Worm (Caenorhabditis elegans) whole organism, L1 larva: Measurements from ENCODE around the gene W01B6.8.

Source experiments
- C04F5.9 ChIP-seq: sonication (generic microtip); optimal IDR thresholded peaks from 2 replicates; lab custom pipeline; 2016; ENCODE audit warnings: missing genetic modification characterization, missing compliant biosample characterization
- C16A3.4 ChIP-seq: fragments of 150-350 bp; optimal IDR thresholded peaks from 2 replicates; lab custom pipeline; 2014; ENCODE audit warnings: missing biosample characterization, missing genetic modification characterization
- C34B4.2 ChIP-seq: sonication (generic microtip); optimal IDR thresholded peaks from 2 replicates; lab custom pipeline; 2017; ENCODE audit warnings: mild to moderate bottlenecking, missing genetic modification characterization, missing compliant biosample characterization
- aha-1 ChIP-seq: fragments of 150-350 bp; optimal IDR thresholded peaks from 2 replicates; lab custom pipeline; 2014; ENCODE audit warnings: missing biosample characterization, missing genetic modification characterization
- aly-2 ChIP-seq: fragments of 150-350 bp; optimal IDR thresholded peaks from 2 replicates; lab custom pipeline; 2014; ENCODE audit warnings: missing biosample characterization, missing genetic modification characterization
- ama-1 ChIP-seq: fragments of 150-350 bp; optimal IDR thresholded peaks from 2 replicates; lab custom pipeline; 2014
- blmp-1 ChIP-seq: fragments of 150-350 bp; optimal IDR thresholded peaks from 2 replicates; lab custom pipeline; 2014; ENCODE audit warnings: missing biosample characterization, missing genetic modification characterization
- ceh-63 ChIP-seq: fragments of 200-800 bp; sonication (Bioruptor generic); optimal IDR thresholded peaks from 2 replicates; lab custom pipeline; 2018; ENCODE audit warnings: mild to moderate bottlenecking, missing genetic modification characterization, missing compliant biosample characterization
- ceh-8 ChIP-seq: fragments of 200-800 bp; sonication (Bioruptor generic); optimal IDR thresholded peaks from 2 replicates; lab custom pipeline; 2018; ENCODE audit warnings: mild to moderate bottlenecking, missing genetic modification characterization, moderate library complexity, missing compliant biosample characterization
- ces-1 ChIP-seq: fragments of 150-350 bp; optimal IDR thresholded peaks from 2 replicates; lab custom pipeline; 2014; ENCODE audit warnings: missing biosample characterization, missing genetic modification reagents, missing genetic modification characterization
- efl-3 ChIP-seq: fragments of 200-800 bp; sonication (Bioruptor generic); optimal IDR thresholded peaks from 2 replicates; lab custom pipeline; 2018; ENCODE audit warnings: mild to moderate bottlenecking, missing genetic modification characterization, missing compliant biosample characterization
- egl-13 ChIP-seq: sonication (generic microtip); optimal IDR thresholded peaks from 2 replicates; lab custom pipeline; 2016; ENCODE audit warnings: missing genotype, missing genetic modification reagents, missing genetic modification characterization, missing compliant biosample characterization
- ets-5 ChIP-seq: fragments of 200-800 bp; sonication (Bioruptor generic); IDR thresholded peaks from 2 replicates; pipeline ENCODE4 v1.3.6; 2022; ENCODE audit warnings: missing genetic modification characterization, missing compliant biosample characterization
- fkh-10 ChIP-seq: sonication (generic microtip); optimal IDR thresholded peaks from 2 replicates; lab custom pipeline; 2017; ENCODE audit warnings: missing biosample characterization, missing genetic modification reagents, missing genetic modification characterization
- fos-1 ChIP-seq: fragments of 150-350 bp; optimal IDR thresholded peaks from 2 replicates; lab custom pipeline; 2014; ENCODE audit warnings: missing biosample characterization, missing genetic modification characterization
- grh-1 ChIP-seq: fragments of 200-800 bp; sonication (Bioruptor generic); IDR thresholded peaks from 2 replicates; pipeline ENCODE4 v1.3.6; 2022; ENCODE audit warnings: missing genetic modification reagents, missing genetic modification characterization, missing compliant biosample characterization
- hlh-17 ChIP-seq: fragments of 200-800 bp; sonication (Bioruptor generic); optimal IDR thresholded peaks from 2 replicates; lab custom pipeline; 2018; ENCODE audit warnings: missing genetic modification characterization, mild to moderate bottlenecking, missing compliant biosample characterization, moderate library complexity, borderline replicate concordance
- hlh-4 ChIP-seq: sonication (generic microtip); optimal IDR thresholded peaks from 2 replicates; lab custom pipeline; 2016; ENCODE audit warnings: mild to moderate bottlenecking, missing genetic modification characterization, missing compliant biosample characterization
- hpl-2 ChIP-seq: fragments of 150-350 bp; optimal IDR thresholded peaks from 2 replicates; lab custom pipeline; 2014; ENCODE audit warnings: missing biosample characterization, missing genetic modification reagents, missing genetic modification characterization
- irx-1 ChIP-seq: sonication (generic microtip); optimal IDR thresholded peaks from 2 replicates; lab custom pipeline; 2016; ENCODE audit warnings: missing genetic modification characterization, missing compliant biosample characterization
- isw-1 ChIP-seq: fragments of 200-800 bp; sonication (Bioruptor generic); IDR thresholded peaks from 2 replicates; pipeline ENCODE4 v1.3.6; 2022; ENCODE audit warnings: missing genetic modification characterization, missing compliant biosample characterization
- jun-1 ChIP-seq: fragments of 150-350 bp; optimal IDR thresholded peaks from 2 replicates; lab custom pipeline; 2014; ENCODE audit warnings: missing biosample characterization, missing genetic modification reagents, missing genetic modification characterization
- lin-14 ChIP-seq: fragments of 200-800 bp; sonication (Bioruptor generic); optimal IDR thresholded peaks from 2 replicates; lab custom pipeline; 2018; ENCODE audit warnings: mild to moderate bottlenecking, missing genetic modification characterization, moderate library complexity, missing compliant biosample characterization
- lin-15B ChIP-seq: fragments of 150-350 bp; sonication (generic microtip); optimal IDR thresholded peaks from 3 replicates; lab custom pipeline; 2014; ENCODE audit warnings: missing biosample characterization, missing genetic modification characterization
- lin-35 ChIP-seq, 2 experiments: fragments of 150-350 bp; optimal IDR thresholded peaks; 2 replicates each; lab custom pipeline; 2014; ENCODE audit warnings: missing biosample characterization in 2 of 2, missing genetic modification characterization in 2 of 2, missing genetic modification reagents in 2 of 2
- lin-39 ChIP-seq: fragments of 150-350 bp; optimal IDR thresholded peaks from 2 replicates; lab custom pipeline; 2014; ENCODE audit warnings: missing biosample characterization, missing genetic modification reagents, missing genetic modification characterization
- lsy-2 ChIP-seq, 2 experiments: fragments of 150-350 bp; optimal IDR thresholded peaks; 2 replicates each; lab custom pipeline; 2014; ENCODE audit warnings: missing biosample characterization in 2 of 2, missing genetic modification characterization in 2 of 2
- mab-9 ChIP-seq: fragments of 200-800 bp; sonication (Bioruptor generic); IDR thresholded peaks from 2 replicates; pipeline ENCODE4 v1.3.6; 2022; ENCODE audit warnings: missing genetic modification reagents, missing genetic modification characterization, missing compliant biosample characterization
- mef-2 ChIP-seq: fragments of 150-350 bp; optimal IDR thresholded peaks from 2 replicates; lab custom pipeline; 2014; ENCODE audit warnings: missing biosample characterization, missing genetic modification characterization
- nhr-11 ChIP-seq: fragments of 150-350 bp; optimal IDR thresholded peaks from 2 replicates; lab custom pipeline; 2014; ENCODE audit warnings: missing biosample characterization, missing genetic modification characterization
- nhr-12 ChIP-seq: sonication (generic microtip); optimal IDR thresholded peaks from 2 replicates; lab custom pipeline; 2017; ENCODE audit warnings: missing biosample characterization, missing genetic modification characterization
- nhr-19 ChIP-seq: fragments of 200-800 bp; sonication (Bioruptor generic); conservative IDR thresholded peaks from 2 replicates; pipeline ENCODE4 v1.3.6; 2022; ENCODE audit warnings: missing genetic modification characterization, missing compliant biosample characterization
- nhr-237 ChIP-seq: fragments of 150-350 bp; optimal IDR thresholded peaks from 2 replicates; lab custom pipeline; 2014; ENCODE audit warnings: missing biosample characterization, missing genetic modification characterization
- nhr-28 ChIP-seq: fragments of 150-350 bp; optimal IDR thresholded peaks from 2 replicates; lab custom pipeline; 2014; ENCODE audit warnings: missing biosample characterization, missing genetic modification characterization
- nhr-47 ChIP-seq: sonication (generic microtip); optimal IDR thresholded peaks from 2 replicates; lab custom pipeline; 2016; ENCODE audit warnings: mild to moderate bottlenecking, missing genetic modification characterization, moderate library complexity, missing compliant biosample characterization
- nhr-71 ChIP-seq: sonication (generic microtip); optimal IDR thresholded peaks from 2 replicates; lab custom pipeline; 2016; ENCODE audit warnings: mild to moderate bottlenecking, missing genetic modification characterization, moderate library complexity, missing compliant biosample characterization
- nhr-85 ChIP-seq: sonication (generic microtip); peaks from one replicate; lab custom pipeline; 2016; ENCODE audit warnings: missing genetic modification characterization, inconsistent platforms, missing compliant biosample characterization
- nhr-90 ChIP-seq: sonication (generic microtip); optimal IDR thresholded peaks from 2 replicates; lab custom pipeline; 2016; ENCODE audit warnings: mild to moderate bottlenecking, missing genetic modification characterization, missing compliant biosample characterization; ENCODE audit not compliant: poor library complexity
- pag-3 ChIP-seq: sonication (generic microtip); optimal IDR thresholded peaks from 2 replicates; lab custom pipeline; 2017; ENCODE audit warnings: missing genetic modification characterization, mild to moderate bottlenecking, missing compliant biosample characterization, antibody characterized with exemption, borderline replicate concordance; ENCODE audit not compliant: insufficient read depth
- pqm-1 ChIP-seq: sonication (generic microtip); optimal IDR thresholded peaks from 3 replicates; lab custom pipeline; 2017; ENCODE audit warnings: missing biosample characterization, missing genetic modification characterization
- rnt-1 ChIP-seq: sonication (generic microtip); optimal IDR thresholded peaks from 2 replicates; lab custom pipeline; 2016; ENCODE audit warnings: mild to moderate bottlenecking, missing genetic modification characterization, moderate library complexity, missing compliant biosample characterization
- snu-23 ChIP-seq: sonication (generic microtip); optimal IDR thresholded peaks from 2 replicates; lab custom pipeline; 2016; ENCODE audit warnings: missing genetic modification characterization, missing compliant biosample characterization
- sox-4 ChIP-seq: sonication (generic microtip); optimal IDR thresholded peaks from 2 replicates; lab custom pipeline; 2016; ENCODE audit warnings: missing genetic modification characterization, missing compliant biosample characterization
- sup-37 ChIP-seq: fragments of 200-800 bp; sonication (Bioruptor generic); optimal IDR thresholded peaks from 2 replicates; lab custom pipeline; 2018; ENCODE audit warnings: mild to moderate bottlenecking, missing genetic modification characterization, missing compliant biosample characterization
- swsn-7 ChIP-seq: sonication (generic microtip); optimal IDR thresholded peaks from 2 replicates; lab custom pipeline; 2016; ENCODE audit warnings: missing genetic modification characterization, missing compliant biosample characterization
- tlp-1 ChIP-seq: fragments of 150-350 bp; optimal IDR thresholded peaks from 2 replicates; lab custom pipeline; 2014; ENCODE audit warnings: missing biosample characterization, missing genetic modification characterization
- unc-62 ChIP-seq: fragments of 150-350 bp; optimal IDR thresholded peaks from 2 replicates; lab custom pipeline; 2014; ENCODE audit warnings: missing biosample characterization, missing genetic modification reagents, missing genetic modification characterization
- unc-98 ChIP-seq: fragments of 200-800 bp; sonication (Bioruptor generic); IDR thresholded peaks from 2 replicates; pipeline ENCODE4 v1.3.6; 2022; ENCODE audit warnings: missing genetic modification characterization, missing compliant biosample characterization
- vab-15 ChIP-seq: sonication (generic microtip); optimal IDR thresholded peaks from 2 replicates; lab custom pipeline; 2017; ENCODE audit warnings: missing genotype, mild to moderate bottlenecking, missing genetic modification characterization, missing compliant biosample characterization
- xbp-1 ChIP-seq: sonication (generic microtip); optimal IDR thresholded peaks from 2 replicates; lab custom pipeline; 2016; ENCODE audit warnings: missing genetic modification characterization, missing compliant biosample characterization
- zip-4 ChIP-seq: fragments of 200-800 bp; sonication (Bioruptor generic); optimal IDR thresholded peaks from 2 replicates; lab custom pipeline; 2018; ENCODE audit warnings: mild to moderate bottlenecking, missing genetic modification characterization, moderate library complexity, missing compliant biosample characterization
- ztf-4 ChIP-seq: fragments of 150-350 bp; optimal IDR thresholded peaks from 2 replicates; lab custom pipeline; 2014; ENCODE audit warnings: missing biosample characterization, missing genetic modification characterization

Gene W01B6.8

ce11 chrIV:10085401-10086187, 1.4 kb upstream of the W01B6.8 start, which contains the start of the genes col-2 and ndc-80 (continued):
- no peak for TF ChIP-seq C04F5.9 (tag; lab: Kevin White, UChicago)
- TF ChIP-seq fkh-10 (GFP tag; lab: Kevin White, UChicago) = no peak
- TF ChIP-seq blmp-1 (tag; lab: Kevin White, UChicago) = peak; percentile 71
- no peak for TF ChIP-seq ceh-8 (GFP tag; lab: Kevin White, UChicago)
- TF ChIP-seq hlh-17 (GFP tag; lab: Kevin White, UChicago) = no peak
- no peak for TF ChIP-seq pag-3 (tag; lab: Kevin White, UChicago)
- no peak for TF ChIP-seq nhr-28 (tag; lab: Kevin White, UChicago)
- TF ChIP-seq vab-15 (tag; lab: Kevin White, UChicago) = peak; percentile 92
- peak; percentile 82 for TF ChIP-seq snu-23
- no peak for TF ChIP-seq lin-39 (tag; lab: Kevin White, UChicago)
- TF ChIP-seq irx-1 (tag; lab: Kevin White, UChicago) = no peak
- TF ChIP-seq nhr-11 (tag; lab: Kevin White, UChicago) = no peak
- TF ChIP-seq zip-4 (GFP tag; lab: Kevin White, UChicago) = no peak
- TF ChIP-seq aly-2 (tag; lab: Kevin White, UChicago) = no peak
- no peak for TF ChIP-seq egl-13 (tag; lab: Kevin White, UChicago)
- TF ChIP-seq C16A3.4 (tag; lab: Kevin White, UChicago) = peak; percentile 93
- TF ChIP-seq C34B4.2 (tag; lab: Kevin White, UChicago) = no peak
- TF ChIP-seq aha-1 (tag; lab: Kevin White, UChicago) = no peak
- no peak for TF ChIP-seq jun-1 (tag; lab: Kevin White, UChicago)
- no peak for TF ChIP-seq hpl-2 (GFP tag; lab: Kevin White, UChicago)
- no peak for TF ChIP-seq pqm-1
- TF ChIP-seq mab-9 (GFP tag; lab: Robert Waterston, UW) = no peak
- TF ChIP-seq nhr-71 (tag; lab: Kevin White, UChicago) = peak; percentile 83
- TF ChIP-seq nhr-237 (tag; lab: Kevin White, UChicago) = peak; percentile 51
- no peak for TF ChIP-seq nhr-47
- no peak for TF ChIP-seq ceh-63 (GFP tag; lab: Kevin White, UChicago)
- peak; percentile 79 for TF ChIP-seq nhr-85 (tag; lab: Kevin White, UChicago)
- TF ChIP-seq lin-35 (GFP tag; optimal IDR thresholded peaks at IDR 0.05; lab: Kevin White, UChicago) = peak; percentile 85 to 95
- TF ChIP-seq hlh-4 (tag; lab: Kevin White, UChicago) = no peak
- no peak for TF ChIP-seq nhr-12
- peak; percentile 58 for TF ChIP-seq nhr-19
- TF ChIP-seq ets-5 (GFP tag; lab: Robert Waterston, UW) = no peak
- no peak for TF ChIP-seq efl-3 (GFP tag; lab: Kevin White, UChicago)
- no peak for TF ChIP-seq mef-2 (tag; lab: Kevin White, UChicago)
- TF ChIP-seq sup-37 (GFP tag; lab: Kevin White, UChicago) = no peak
- no peak for TF ChIP-seq tlp-1 (tag; lab: Kevin White, UChicago)
- peak; percentile 79 for TF ChIP-seq lin-14 (GFP tag; lab: Kevin White, UChicago)
- peak; percentile 67 for TF ChIP-seq nhr-90
- TF ChIP-seq ces-1 (GFP tag; lab: Kevin White, UChicago) = no peak
- peak; percentile 69 to 92 for TF ChIP-seq lsy-2 (tag; optimal IDR thresholded peaks at IDR 0.05; lab: Kevin White, UChicago)
- no peak for TF ChIP-seq sox-4 (tag; lab: Kevin White, UChicago)
- TF ChIP-seq grh-1 (GFP tag; lab: Robert Waterston, UW) = no peak
- TF ChIP-seq isw-1 (GFP tag; lab: Robert Waterston, UW) = peak; percentile 48
- peak; percentile 67 for TF ChIP-seq fos-1 (tag; lab: Kevin White, UChicago)
- TF ChIP-seq ztf-4 (tag; lab: Kevin White, UChicago) = no peak
- peak; percentile 87 for TF ChIP-seq lin-15B (tag; lab: Kevin White, UChicago)
- TF ChIP-seq rnt-1 = peak; percentile 88
- TF ChIP-seq unc-98 (GFP tag; lab: Robert Waterston, UW) = no peak
- no peak for TF ChIP-seq unc-62 (GFP tag; lab: Kevin White, UChicago)
- TF ChIP-seq ama-1 = no peak
- TF ChIP-seq swsn-7 (tag; lab: Kevin White, UChicago) = peak; percentile 51
- TF ChIP-seq xbp-1 (tag; lab: Kevin White, UChicago) = peak; percentile 71
